Worm (Caenorhabditis elegans) whole organism, young adult: ENCODE measurements around the gene swan-1.

Experiments
- atf-7 ChIP-seq: sonication (generic microtip); optimal IDR thresholded peaks from 2 replicates; lab custom pipeline; 2017; ENCODE audit warnings: mild to moderate bottlenecking, missing genetic modification characterization, missing compliant biosample characterization
- dox-1 ChIP-seq: fragments of 200-800 bp; sonication (Bioruptor generic); IDR thresholded peaks from 2 replicates; pipeline ENCODE4 v1.3.6; 2022; ENCODE audit warnings: missing genetic modification reagents, missing genetic modification characterization, missing compliant biosample characterization

- TF ChIP-seq atf-7 (no peak), dox-1 (GFP tag; lab: Robert Waterston, UW) (no peak)
Observed at ce11 chrV:13854306-13854705, 47.3 kb upstream of the swan-1 start, which contains the start of gene ttr-21.
